Worm (Caenorhabditis elegans) whole organism, early embryonic: ENCODE measurements around the gene ZC449.4.
A peak's percentile ranks its signal among the peaks of the same experiment; 100 is the strongest.

Experiments
- B0310.2 ChIP-seq: sonication (generic microtip); optimal IDR thresholded peaks from 2 replicates; lab custom pipeline; 2016; ENCODE audit warnings: mild to moderate bottlenecking, missing genetic modification characterization, missing compliant biosample characterization
- F13C5.2 ChIP-seq: sonication (generic microtip); optimal IDR thresholded peaks from 2 replicates; lab custom pipeline; 2017; ENCODE audit warnings: mild to moderate bottlenecking, missing genetic modification characterization, inconsistent platforms, missing compliant biosample characterization
- aly-1 ChIP-seq: sonication (generic microtip); optimal IDR thresholded peaks from 2 replicates; lab custom pipeline; 2016; ENCODE audit warnings: missing genetic modification characterization, missing compliant biosample characterization
- ama-1 ChIP-seq: fragments of 150-350 bp; optimal IDR thresholded peaks from 2 replicates; lab custom pipeline; 2014
- ceh-13 ChIP-seq: fragments of 200-800 bp; sonication (Bioruptor generic); optimal IDR thresholded peaks from 2 replicates; lab custom pipeline; 2018; ENCODE audit warnings: mild to moderate bottlenecking, missing genetic modification characterization, missing compliant biosample characterization
- ceh-36 ChIP-seq: sonication (generic microtip); optimal IDR thresholded peaks from 2 replicates; lab custom pipeline; 2016; ENCODE audit warnings: missing genetic modification characterization, inconsistent platforms, missing compliant biosample characterization
- ets-7 ChIP-seq: sonication (generic microtip); optimal IDR thresholded peaks from 2 replicates; lab custom pipeline; 2016; ENCODE audit warnings: missing genotype, missing genetic modification characterization, missing compliant biosample characterization
- flt-1 ChIP-seq: fragments of 200-800 bp; sonication (Bioruptor generic); IDR thresholded peaks from 2 replicates; pipeline ENCODE4 v1.3.6; 2022; ENCODE audit warnings: missing genetic modification characterization, missing compliant biosample characterization
- hmbx-1 ChIP-seq: sonication (generic microtip); optimal IDR thresholded peaks from 2 replicates; lab custom pipeline; 2016; ENCODE audit warnings: mild to moderate bottlenecking, missing genetic modification characterization, missing compliant biosample characterization
- hmg-4 ChIP-seq: fragments of 200-800 bp; sonication (Bioruptor generic); optimal IDR thresholded peaks from 2 replicates; lab custom pipeline; 2018; ENCODE audit warnings: mild to moderate bottlenecking, missing genetic modification characterization, missing compliant biosample characterization
- hnd-1 ChIP-seq: sonication (generic microtip); optimal IDR thresholded peaks from 2 replicates; lab custom pipeline; 2016; ENCODE audit warnings: missing genetic modification characterization, missing compliant biosample characterization
- pes-1 ChIP-seq: fragments of 200-800 bp; sonication (Bioruptor generic); IDR thresholded peaks from 2 replicates; pipeline ENCODE4 v1.3.6; 2022; ENCODE audit warnings: missing genetic modification reagents, missing genetic modification characterization, missing compliant biosample characterization
- scrt-1 ChIP-seq: fragments of 200-800 bp; sonication (Bioruptor generic); IDR thresholded peaks from 2 replicates; pipeline ENCODE4 v1.3.6; 2022; ENCODE audit warnings: missing genetic modification characterization, missing compliant biosample characterization
- sea-1 ChIP-seq: fragments of 200-800 bp; sonication (Bioruptor generic); conservative IDR thresholded peaks from 2 replicates; pipeline ENCODE4 v1.3.6; 2022; ENCODE audit warnings: missing genetic modification characterization, missing compliant biosample characterization
- tbx-11 ChIP-seq: fragments of 200-800 bp; sonication (Bioruptor generic); IDR thresholded peaks from 2 replicates; pipeline ENCODE4 v1.3.6; 2022; ENCODE audit warnings: missing genetic modification characterization, missing compliant biosample characterization
- tbx-37 ChIP-seq: fragments of 200-800 bp; sonication (Bioruptor generic); conservative IDR thresholded peaks from 2 replicates; pipeline ENCODE4 v1.3.6; 2022; ENCODE audit warnings: missing genetic modification reagents, missing genetic modification characterization, missing compliant biosample characterization
- tra-4 ChIP-seq: sonication (generic microtip); optimal IDR thresholded peaks from 2 replicates; lab custom pipeline; 2017; ENCODE audit warnings: missing genetic modification characterization, missing compliant biosample characterization

ZC449.4 gene

ce11 chrX:5033868-5034267, at the start of gene ZC449.4:
Gene ZC449.4, minus strand, starts transcription at chrX:5033968.
- no peak for TF ChIP-seq hmbx-1 (tag; lab: Kevin White, UChicago)
- no peak for TF ChIP-seq tbx-37 (GFP tag; lab: Robert Waterston, UW)
- no peak for TF ChIP-seq tbx-11 (GFP tag; lab: Robert Waterston, UW)
- no peak for TF ChIP-seq aly-1 (tag; lab: Kevin White, UChicago)
- no peak for TF ChIP-seq scrt-1 (GFP tag; lab: Robert Waterston, UW)
- TF ChIP-seq pes-1 (GFP tag; lab: Robert Waterston, UW): no peak
- no peak for TF ChIP-seq flt-1 (GFP tag; lab: Robert Waterston, UW)

ce11 chrX:5079297-5079696, 45.5 kb upstream of the ZC449.4 start:
- no peak for TF ChIP-seq hmbx-1 (tag; lab: Kevin White, UChicago)
- TF ChIP-seq B0310.2 (tag; lab: Kevin White, UChicago): no peak
- no peak for TF ChIP-seq pes-1 (GFP tag; lab: Robert Waterston, UW)
- no peak for TF ChIP-seq tbx-37 (GFP tag; lab: Robert Waterston, UW)
- no peak for TF ChIP-seq ceh-36 (tag; lab: Kevin White, UChicago)
- TF ChIP-seq ama-1 (lab: Kevin White, UChicago): no peak
- no peak for TF ChIP-seq ets-7 (tag; lab: Kevin White, UChicago)
- TF ChIP-seq aly-1 (tag; lab: Kevin White, UChicago): no peak
- no peak for TF ChIP-seq flt-1 (GFP tag; lab: Robert Waterston, UW)
- TF ChIP-seq sea-1 (GFP tag; lab: Robert Waterston, UW): no peak
- TF ChIP-seq ceh-13 (GFP tag; lab: Kevin White, UChicago): no peak
- no peak for TF ChIP-seq tra-4 (tag; lab: Kevin White, UChicago)
- TF ChIP-seq hmg-4 (GFP tag; lab: Kevin White, UChicago): no peak
- no peak for TF ChIP-seq hnd-1 (tag; lab: Kevin White, UChicago)
- no peak for TF ChIP-seq tbx-11 (GFP tag; lab: Robert Waterston, UW)
- TF ChIP-seq scrt-1 (GFP tag; lab: Robert Waterston, UW): no peak
- no peak for TF ChIP-seq F13C5.2 (tag; lab: Kevin White, UChicago)

- TF ChIP-seq aly-1 (tag; lab: Kevin White, UChicago) (peak; percentile 8), hmg-4 (GFP tag; lab: Kevin White, UChicago) (peak; percentile 74), ets-7 (tag; lab: Kevin White, UChicago) (no peak), tbx-11 (GFP tag; lab: Robert Waterston, UW) (0 out of 2 replicates have a peak, but pooled peaks have one; percentile 25), pes-1 (GFP tag; lab: Robert Waterston, UW) (no peak)
These were observed 44.1 kb upstream of the ZC449.4 start, which contains the start of gene cal-5 for ce11 chrX:5077696-5078343. Gene cal-5, minus strand, starts transcription at chrX:5077961.

- TF ChIP-seq scrt-1 (GFP tag; lab: Robert Waterston, UW) (no peak), hmg-4 (GFP tag; lab: Kevin White, UChicago) (no peak), F13C5.2 (tag; lab: Kevin White, UChicago) (no peak), aly-1 (tag; lab: Kevin White, UChicago) (no peak), hnd-1 (tag; lab: Kevin White, UChicago) (no peak)
These were observed 41.8 kb upstream of the ZC449.4 start for ce11 chrX:5075538-5075937.

ce11 chrX:5073895-5074294, 40.1 kb upstream of the ZC449.4 start:
- no peak for TF ChIP-seq tra-4 (tag; lab: Kevin White, UChicago)
- no peak for TF ChIP-seq hmbx-1 (tag; lab: Kevin White, UChicago)
- no peak for TF ChIP-seq F13C5.2 (tag; lab: Kevin White, UChicago)
- TF ChIP-seq tbx-37 (GFP tag; lab: Robert Waterston, UW): no peak
- no peak for TF ChIP-seq ceh-13 (GFP tag; lab: Kevin White, UChicago)
- no peak for TF ChIP-seq ceh-36 (tag; lab: Kevin White, UChicago)
- no peak for TF ChIP-seq sea-1 (GFP tag; lab: Robert Waterston, UW)
- TF ChIP-seq flt-1 (GFP tag; lab: Robert Waterston, UW): no peak
- TF ChIP-seq hnd-1 (tag; lab: Kevin White, UChicago): no peak

- TF ChIP-seq pes-1 (GFP tag; lab: Robert Waterston, UW): no peak
These were observed 37.3 kb upstream of the ZC449.4 start for ce11 chrX:5071025-5071424.

- TF ChIP-seq ama-1 (lab: Kevin White, UChicago) (no peak), pes-1 (GFP tag; lab: Robert Waterston, UW) (no peak), scrt-1 (GFP tag; lab: Robert Waterston, UW) (no peak), hmbx-1 (tag; lab: Kevin White, UChicago) (no peak), ceh-13 (GFP tag; lab: Kevin White, UChicago) (no peak), hmg-4 (GFP tag; lab: Kevin White, UChicago) (no peak), aly-1 (tag; lab: Kevin White, UChicago) (no peak), flt-1 (GFP tag; lab: Robert Waterston, UW) (no peak)
These were observed 34.0 kb upstream of the ZC449.4 start, which contains the start of gene clc-7 for ce11 chrX:5067796-5068195. Gene clc-7, plus strand, starts transcription at chrX:5068096.

- TF ChIP-seq flt-1 (GFP tag; lab: Robert Waterston, UW): no peak
- TF ChIP-seq sea-1 (GFP tag; lab: Robert Waterston, UW): no peak
- TF ChIP-seq tbx-11 (GFP tag; lab: Robert Waterston, UW): no peak
- no peak for TF ChIP-seq scrt-1 (GFP tag; lab: Robert Waterston, UW)
- no peak for TF ChIP-seq ceh-36 (tag; lab: Kevin White, UChicago)
These were observed 32.8 kb upstream of the ZC449.4 start for ce11 chrX:5066570-5066969.
